Worm (Caenorhabditis elegans) whole organism, L4/young adult: ENCODE results near the gene srw-11.

ENCODE experiments used
- W03F9.2 ChIP-seq: fragments of 150-350 bp; optimal IDR thresholded peaks from 2 replicates; lab custom pipeline; 2014; ENCODE audit warnings: missing biosample characterization, missing genetic modification characterization
- dao-5 ChIP-seq: sonication (generic microtip); optimal IDR thresholded peaks from 2 replicates; lab custom pipeline; 2016; ENCODE audit warnings: missing genotype, missing genetic modification characterization, moderate library complexity, missing compliant biosample characterization
- him-1 ChIP-seq: sonication (generic microtip); optimal IDR thresholded peaks from 2 replicates; lab custom pipeline; 2016; ENCODE audit warnings: missing genotype, missing genetic modification reagents, missing genetic modification characterization, missing compliant biosample characterization

DNA sequence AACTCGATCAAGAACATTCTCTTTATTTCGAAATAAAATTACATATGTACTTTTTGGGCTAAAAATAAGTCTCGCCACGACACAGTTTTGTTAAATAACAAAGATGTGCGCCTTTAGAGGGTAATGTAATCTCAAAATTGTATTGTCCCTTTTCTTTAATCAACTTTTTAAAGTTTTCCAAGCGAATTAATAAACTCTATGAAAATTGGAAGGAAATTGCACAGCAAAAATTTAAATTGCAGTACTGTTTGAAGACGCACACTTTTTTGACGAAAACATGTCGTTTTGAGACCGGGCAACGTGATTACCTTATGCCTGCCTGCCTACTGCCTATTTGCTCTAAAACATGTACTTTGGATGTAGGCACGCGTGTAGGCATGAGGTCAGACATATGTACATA lies 48.1 kb downstream of the srw-11 start:
- TF ChIP-seq W03F9.2 (no peak), him-1 (tag; lab: Kevin White, UChicago) (no peak), dao-5 (tag; lab: Kevin White, UChicago) (no peak)
